Fruit fly (Drosophila melanogaster) S2 (cell line): Measurements from ENCODE around the gene CG9555.

Experiments
- CG8478 ChIP-seq: fragments of >200 bp; optimal IDR thresholded peaks from 2 replicates; lab custom pipeline; 2018
- CTCF ChIP-seq, 2 experiments: fragments of >200 bp; optimal IDR thresholded peaks; 2 replicates each; lab custom pipeline; 2018

CG9555 gene

dm6 chr2L:8959001-8959461 is 32.5 kb upstream of the CG9555 start, which contains the start of gene CG31886:
TSS of gene CG31886 (minus strand) at chr2L:8959051.
- TF ChIP-seq CTCF (optimal IDR thresholded peaks at IDR 0.05; lab: Kevin White, UChicago), result no peak
- TF ChIP-seq CG8478 (lab: Kevin White, UChicago), result no peak

- TF ChIP-seq CTCF (optimal IDR thresholded peaks at IDR 0.05; lab: Kevin White, UChicago) (no peak), CG8478 (lab: Kevin White, UChicago) (no peak)
These were observed 29.3 kb upstream of the CG9555 start, which contains the start of the genes CG9525 and CG32985 for dm6 chr2L:8962254-8962653. TSS of gene CG9525 (minus strand) at chr2L:8962354. TSS of gene CG32985 (plus strand) at chr2L:8962533.

DNA sequence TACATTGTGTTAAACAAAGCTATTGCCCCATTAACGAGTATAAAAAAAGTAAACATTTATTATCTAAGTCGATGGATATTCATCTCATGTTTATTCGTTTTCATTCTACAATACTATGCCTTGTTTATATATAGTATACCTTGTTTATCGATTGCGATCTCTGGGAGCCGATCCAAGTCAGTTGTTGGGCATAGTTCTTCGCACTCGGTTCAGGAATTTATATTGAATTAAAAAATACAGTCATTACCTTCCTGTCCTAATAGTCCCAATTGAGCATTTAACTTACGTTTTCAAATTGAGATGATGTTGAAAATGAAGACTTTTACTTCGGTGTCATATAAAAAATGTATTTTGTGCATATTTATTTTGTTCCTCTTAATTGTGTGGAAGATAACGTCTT is 26.9 kb upstream of the CG9555 start, which contains the start of gene CG32984:
CG32984 (plus strand) TSS at position 301 of the 400 bp plus-strand sequence.
- TF ChIP-seq CG8478 (lab: Kevin White, UChicago), result no peak
- no peak for TF ChIP-seq CTCF (optimal IDR thresholded peaks at IDR 0.05; lab: Kevin White, UChicago)

DNA sequence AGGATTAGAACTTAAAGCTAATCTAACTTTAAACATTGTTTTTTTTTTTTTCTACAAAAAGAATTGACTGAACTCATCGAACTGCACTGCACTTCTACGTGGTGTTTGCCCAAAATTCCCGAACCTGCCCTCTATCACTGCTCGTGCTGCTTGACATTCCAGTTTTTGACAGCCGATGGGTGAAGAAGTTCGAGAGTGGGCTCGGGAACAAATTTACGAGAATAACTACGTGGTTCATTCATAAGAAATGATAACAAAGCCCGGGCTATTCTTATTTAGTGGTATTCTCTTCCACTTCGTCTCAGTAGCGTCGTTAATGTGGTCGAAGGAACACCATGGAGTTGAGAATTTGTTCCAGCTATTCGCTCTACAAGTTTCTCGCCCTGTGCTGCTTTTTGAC is 24.3 kb upstream of the CG9555 start, which contains the start of gene CG18088:
CG18088 (plus strand) TSS at position 301 of the 400 bp plus-strand sequence.
- TF ChIP-seq CTCF (optimal IDR thresholded peaks at IDR 0.05; lab: Kevin White, UChicago) (no peak), CG8478 (lab: Kevin White, UChicago) (no peak)

- no peak for TF ChIP-seq CG8478 (lab: Kevin White, UChicago)
- no peak for TF ChIP-seq CTCF (optimal IDR thresholded peaks at IDR 0.05; lab: Kevin White, UChicago)
These were observed 18.6 kb upstream of the CG9555 start for dm6 chr2L:8972905-8973304.

dm6 chr2L:8974506-8974905 is 17.0 kb upstream of the CG9555 start:
- TF ChIP-seq CTCF (optimal IDR thresholded peaks at IDR 0.05; lab: Kevin White, UChicago) (no peak), CG8478 (lab: Kevin White, UChicago) (no peak)

DNA sequence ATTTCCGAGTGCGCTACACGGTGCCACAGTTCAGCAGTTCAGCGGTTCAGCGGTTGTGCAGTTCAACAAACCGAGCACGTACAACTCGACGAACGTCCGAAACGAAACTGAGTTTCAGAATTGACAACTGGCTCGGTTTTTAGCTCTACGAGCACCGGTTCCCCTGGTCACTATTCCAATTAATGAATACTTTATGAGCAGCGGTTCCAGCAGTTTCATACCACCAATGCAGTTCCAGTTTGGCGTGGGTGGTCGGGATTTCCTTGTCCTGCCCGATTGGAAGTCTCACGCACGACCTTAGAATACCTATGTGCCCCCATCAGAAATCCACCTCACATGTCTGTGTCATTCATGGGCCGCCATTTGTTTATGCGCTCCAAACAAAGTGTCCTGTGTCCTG is 16.2 kb upstream of the CG9555 start, which contains the start of gene CG9541:
CG9541 (minus strand) TSS at position 101 of the 400 bp plus-strand sequence.
- TF ChIP-seq CG8478 (lab: Kevin White, UChicago) (no peak), CTCF (optimal IDR thresholded peaks at IDR 0.05; lab: Kevin White, UChicago) (no peak)

dm6 chr2L:8980359-8980758 is 11.2 kb upstream of the CG9555 start, which contains the start of gene CG18662:
TSS of gene CG18662 (plus strand) at chr2L:8980659.
- TF ChIP-seq CG8478 (lab: Kevin White, UChicago) (no peak), CTCF (optimal IDR thresholded peaks at IDR 0.05; lab: Kevin White, UChicago) (no peak)

dm6 chr2L:8982584-8983302 is 8.8 kb upstream of the CG9555 start:
- TF ChIP-seq CG8478 (lab: Kevin White, UChicago), result no peak
- TF ChIP-seq CTCF (optimal IDR thresholded peaks at IDR 0.05; lab: Kevin White, UChicago), result no peak

- TF ChIP-seq CG8478 (lab: Kevin White, UChicago) (no peak), CTCF (optimal IDR thresholded peaks at IDR 0.05; lab: Kevin White, UChicago) (no peak)
These were observed 6.8 kb upstream of the CG9555 start, which contains the start of gene CG13101 for dm6 chr2L:8984614-8985318. TSS of gene CG13101 (minus strand) at chr2L:8984872.

DNA sequence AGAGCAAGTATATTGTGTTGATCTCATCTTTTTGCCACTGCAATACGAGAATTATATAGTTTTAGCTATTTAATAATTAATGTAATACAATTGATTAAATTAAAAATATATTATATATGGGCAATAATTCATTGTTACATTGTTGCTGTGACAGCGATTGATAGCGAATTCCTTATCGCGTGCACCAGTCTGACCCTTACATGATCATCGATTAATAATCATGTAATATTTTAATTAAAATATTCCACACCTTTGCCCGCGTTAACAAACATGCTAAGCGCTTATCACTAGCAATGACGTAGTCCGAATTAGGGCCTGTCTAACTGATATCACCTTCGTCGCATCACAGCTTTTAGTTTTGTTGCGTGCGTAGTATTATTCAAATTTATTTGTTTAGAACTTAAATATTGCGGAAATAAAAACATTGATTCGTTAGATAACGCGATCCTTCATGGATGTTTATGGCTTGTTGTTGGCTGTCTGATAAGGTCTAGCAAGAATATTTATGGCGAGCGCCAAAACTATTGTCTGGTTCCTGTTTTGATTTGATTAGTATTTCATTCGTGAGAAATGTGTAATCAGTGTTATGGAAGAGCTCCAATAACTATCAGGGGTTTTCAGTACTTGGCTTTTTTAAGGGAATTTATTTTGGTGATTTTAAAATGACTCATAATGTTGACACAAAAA is 4.1 kb upstream of the CG9555 start:
- TF ChIP-seq CG8478 (lab: Kevin White, UChicago), result no peak
- no peak for TF ChIP-seq CTCF (optimal IDR thresholded peaks at IDR 0.05; lab: Kevin White, UChicago)

dm6 chr2L:8989037-8989591 is 2.4 kb upstream of the CG9555 start, which contains the start of gene rost:
TSS of gene rost (minus strand) at chr2L:8989539.
- TF ChIP-seq CTCF (optimal IDR thresholded peaks at IDR 0.05; lab: Kevin White, UChicago) (no peak), CG8478 (lab: Kevin White, UChicago) (no peak)

DNA sequence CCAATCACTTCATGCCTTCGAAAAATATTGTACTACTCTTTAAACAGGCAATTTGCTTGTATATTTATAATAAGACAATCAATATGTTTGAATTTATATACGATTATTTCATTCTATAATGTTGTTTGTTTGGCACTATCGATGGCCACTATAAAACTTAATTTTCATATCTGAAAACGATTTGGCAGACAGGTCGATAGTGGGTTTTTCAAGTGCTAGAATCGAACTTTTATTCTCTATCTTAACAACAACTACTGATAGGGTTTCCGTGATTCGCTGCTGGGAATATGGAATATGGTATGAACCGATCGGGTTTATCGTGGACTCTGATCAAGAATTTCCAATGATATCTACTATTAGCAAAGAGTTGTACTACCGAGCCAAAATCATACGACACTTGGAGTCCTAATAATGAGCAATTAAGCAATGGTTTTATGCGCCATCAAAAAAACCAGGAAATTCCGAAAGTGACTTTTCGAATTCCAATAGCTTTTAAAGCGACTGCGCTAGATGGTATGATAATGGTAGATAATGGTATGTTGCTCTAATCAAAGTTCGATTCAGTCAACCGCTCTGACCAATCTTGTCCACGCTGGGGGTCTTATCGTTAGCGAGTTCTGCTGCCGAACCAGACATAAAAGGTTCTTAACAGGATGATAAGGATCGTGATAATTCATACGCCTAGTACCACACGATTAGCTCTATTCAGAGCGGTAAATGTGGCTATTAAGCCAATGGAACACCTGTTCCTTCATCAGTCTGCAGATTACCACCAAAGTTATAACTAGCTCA is 2.3 kb downstream of the CG9555 start, which contains the start of gene CG17906:
CG17906 (plus strand) TSS at position 742 of the 792 bp plus-strand sequence.
- no peak for TF ChIP-seq CG8478 (lab: Kevin White, UChicago)
- TF ChIP-seq CTCF (optimal IDR thresholded peaks at IDR 0.05; lab: Kevin White, UChicago), result no peak
